Worm (Caenorhabditis elegans) whole organism, L1 larva: Measurements from ENCODE around the gene M01H9.4.

Experiments used
- jun-1 ChIP-seq: fragments of 150-350 bp; optimal IDR thresholded peaks from 2 replicates; lab custom pipeline; 2014; ENCODE audit warnings: missing biosample characterization, missing genetic modification reagents, missing genetic modification characterization
- lsy-2 ChIP-seq, 2 experiments: fragments of 150-350 bp; optimal IDR thresholded peaks; 2 replicates each; lab custom pipeline; 2014; ENCODE audit warnings: missing biosample characterization in 2 of 2, missing genetic modification characterization in 2 of 2
- nhr-12 ChIP-seq: sonication (generic microtip); optimal IDR thresholded peaks from 2 replicates; lab custom pipeline; 2017; ENCODE audit warnings: missing biosample characterization, missing genetic modification characterization
- pqm-1 ChIP-seq: sonication (generic microtip); optimal IDR thresholded peaks from 3 replicates; lab custom pipeline; 2017; ENCODE audit warnings: missing biosample characterization, missing genetic modification characterization
- skn-1 ChIP-seq: fragments of 150-350 bp; optimal IDR thresholded peaks from 2 replicates; lab custom pipeline; 2014; ENCODE audit warnings: missing biosample characterization, missing genetic modification characterization
- snpc-4 ChIP-seq: fragments of 150-350 bp; optimal IDR thresholded peaks from 2 replicates; lab custom pipeline; 2014; ENCODE audit warnings: missing biosample characterization, missing genetic modification characterization
- sptf-1 ChIP-seq: fragments of 150-350 bp; optimal IDR thresholded peaks from 2 replicates; lab custom pipeline; 2014; ENCODE audit warnings: missing biosample characterization, missing genetic modification characterization
- zag-1 ChIP-seq: fragments of 150-350 bp; optimal IDR thresholded peaks from 2 replicates; lab custom pipeline; 2014; ENCODE audit warnings: missing biosample characterization, missing genetic modification characterization

ce11 chrIV:4523461-4523860 is 40.8 kb upstream of the M01H9.4 start:
- TF ChIP-seq nhr-12: no peak
- TF ChIP-seq jun-1: no peak
- no peak for TF ChIP-seq lsy-2 (tag; optimal IDR thresholded peaks at IDR 0.05; lab: Kevin White, UChicago)
- no peak for TF ChIP-seq zag-1 (tag; lab: Kevin White, UChicago)
- TF ChIP-seq snpc-4: no peak
- TF ChIP-seq sptf-1 (tag; lab: Kevin White, UChicago): no peak
- TF ChIP-seq pqm-1 (tag; lab: Kevin White, UChicago): no peak
- no peak for TF ChIP-seq skn-1 (tag; lab: Kevin White, UChicago)
